Worm (Caenorhabditis elegans) whole organism, young adult: Measurements from ENCODE around the gene vit-5.

Experiments
- F37B4.10 ChIP-seq: fragments of 200-800 bp; sonication (Bioruptor generic); IDR thresholded peaks from 2 replicates; pipeline ENCODE4 v1.3.6; 2022; ENCODE audit warnings: missing genetic modification characterization, missing compliant biosample characterization
- F57A8.1 ChIP-seq: fragments of 200-800 bp; sonication (Bioruptor generic); optimal IDR thresholded peaks from 2 replicates; lab custom pipeline; 2018; ENCODE audit warnings: mild to moderate bottlenecking, missing genetic modification characterization, moderate library complexity, missing compliant biosample characterization
- ama-1 ChIP-seq, 3 experiments: fragments of 150-350 bp in 1 of 3; sonication (generic microtip) in 2 of 3; optimal IDR thresholded peaks; 2 replicates each; lab custom pipeline; 2014 to 2018; ENCODE audit warnings: missing biosample characterization in 2 of 3, missing genetic modification characterization in 2 of 3, missing genetic modification reagents in 2 of 3
- atf-7 ChIP-seq: sonication (generic microtip); optimal IDR thresholded peaks from 2 replicates; lab custom pipeline; 2017; ENCODE audit warnings: mild to moderate bottlenecking, missing genetic modification characterization, missing compliant biosample characterization

DNA sequence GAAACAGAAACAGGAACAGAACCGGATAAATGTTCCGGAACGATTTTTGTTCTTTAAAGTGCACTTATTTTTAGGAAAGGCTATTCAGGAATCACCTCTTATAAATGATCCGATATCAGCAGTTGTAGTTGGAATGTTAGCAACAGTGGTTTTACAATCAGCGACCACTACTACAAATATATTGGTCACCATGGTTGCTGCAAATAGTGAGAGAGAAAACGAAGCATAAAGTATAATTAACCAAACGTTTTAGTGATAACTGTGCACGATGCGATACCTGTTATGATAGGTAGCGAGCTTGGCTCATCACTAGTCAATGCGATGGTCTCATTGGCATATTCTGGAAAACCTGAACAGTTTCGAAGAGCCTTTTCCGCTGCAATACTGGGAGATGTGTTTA lies 33.8 kb upstream of the vit-5 start:
- no peak for TF ChIP-seq F57A8.1
- TF ChIP-seq ama-1 (optimal IDR thresholded peaks at IDR 0.05; lab: Kevin White, UChicago) = no peak
- no peak for TF ChIP-seq ama-1 (GFP tag; optimal IDR thresholded peaks at IDR 0.05; lab: Kevin White, UChicago)
- no peak for TF ChIP-seq atf-7
- no peak for TF ChIP-seq F37B4.10 (GFP tag; lab: Robert Waterston, UW)
